Worm (Caenorhabditis elegans): ENCODE data around the gene swt-7.

swt-7 gene

DNA sequence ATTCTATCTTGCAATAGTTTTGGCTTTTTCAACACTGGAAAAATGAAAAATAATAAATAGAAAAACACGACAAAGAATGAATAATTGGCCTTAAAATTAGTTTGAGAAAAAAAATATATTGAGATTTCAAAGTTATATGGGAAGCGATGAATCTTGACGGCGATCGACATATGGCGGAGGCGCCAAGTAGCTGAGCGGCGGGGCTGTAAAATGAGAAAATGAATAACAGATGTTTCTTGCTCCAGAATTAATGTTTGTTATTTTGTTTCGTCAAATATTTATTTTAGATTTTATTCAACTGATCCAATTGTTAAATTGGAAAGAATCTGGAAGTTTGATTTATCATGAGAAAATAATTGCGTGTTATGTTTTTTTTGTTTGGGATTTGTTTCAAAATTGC lies 8.9 kb upstream of the swt-7 start, which contains the start of gene K11D12.11:
Gene K11D12.11, minus strand, starts transcription at position 42 of the 400 bp plus-strand sequence.
- TF ChIP-seq nhr-77 (tag; optimal IDR thresholded peaks at IDR 0.05) = no peak
- TF ChIP-seq ceh-16 (tag; optimal IDR thresholded peaks at IDR 0.05) = no peak
- TF ChIP-seq lin-13 (GFP tag; optimal IDR thresholded peaks at IDR 0.05) = no peak
- no peak for TF ChIP-seq C34F6.9 (tag; optimal IDR thresholded peaks at IDR 0.05)
- no peak for TF ChIP-seq ztf-4 (tag; optimal IDR thresholded peaks at IDR 0.05)
- no peak for TF ChIP-seq mbf-1 (tag; optimal IDR thresholded peaks at IDR 0.05)
- no peak for TF ChIP-seq snpc-4 (tag; optimal IDR thresholded peaks at IDR 0.05)
- TF ChIP-seq nhr-6 (tag; optimal IDR thresholded peaks at IDR 0.05) = no peak

DNA sequence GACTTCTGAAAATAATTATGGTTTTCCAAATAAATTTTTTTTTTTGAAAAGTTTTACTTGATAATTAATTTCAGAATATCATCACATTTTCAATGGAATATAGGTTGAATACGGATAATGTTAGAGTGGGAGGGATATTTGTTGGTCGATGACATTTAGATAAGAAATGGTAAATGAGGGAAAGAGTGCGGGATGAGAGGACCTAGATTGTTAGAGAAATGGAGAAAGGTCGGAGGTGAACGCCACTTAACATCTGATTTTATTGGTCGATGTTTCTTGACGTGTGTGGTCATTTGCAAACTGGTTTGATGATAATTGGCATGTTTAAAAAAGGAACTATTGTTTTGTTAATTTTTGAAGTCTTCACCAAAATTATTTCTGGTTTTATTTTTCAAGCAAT lies 7.8 kb upstream of the swt-7 start:
- TF ChIP-seq peb-1 (tag; optimal IDR thresholded peaks at IDR 0.05) = no peak
- peak; percentile 27 for TF ChIP-seq nhr-25 (tag; optimal IDR thresholded peaks at IDR 0.05)
- no peak for TF ChIP-seq Y55F3AM.14 (GFP tag; optimal IDR thresholded peaks at IDR 0.05)

ce11 chrV:5036364-5036763 lies 5.7 kb upstream of the swt-7 start, which contains the start of gene K11D12.7:
Gene K11D12.7 (minus strand): TSS chrV:5036464.
- TF ChIP-seq ama-1 (optimal IDR thresholded peaks at IDR 0.05) (no peak), blmp-1 (tag; optimal IDR thresholded peaks at IDR 0.05; ENCODE audit: insufficient read depth) (no peak), Y55F3AM.14 (GFP tag; optimal IDR thresholded peaks at IDR 0.05) (no peak), skn-1 (tag; optimal IDR thresholded peaks at IDR 0.05) (no peak), dmd-4 (tag; optimal IDR thresholded peaks at IDR 0.05) (no peak), nhr-25 (tag; optimal IDR thresholded peaks at IDR 0.05) (no peak), ceh-82 (tag; optimal IDR thresholded peaks at IDR 0.05) (no peak), mbf-1 (tag; optimal IDR thresholded peaks at IDR 0.05) (no peak), ceh-16 (tag; optimal IDR thresholded peaks at IDR 0.05) (no peak), unc-55 (GFP tag; optimal IDR thresholded peaks at IDR 0.05) (no peak), sma-3 (GFP tag; optimal IDR thresholded peaks at IDR 0.05) (no peak), ztf-11 (tag; optimal IDR thresholded peaks at IDR 0.05) (no peak), lin-39 (tag; optimal IDR thresholded peaks at IDR 0.05) (no peak), mdl-1 (tag; optimal IDR thresholded peaks at IDR 0.05) (no peak), nhr-6 (tag; optimal IDR thresholded peaks at IDR 0.05) (no peak), lsy-2 (tag; optimal IDR thresholded peaks at IDR 0.05) (no peak), nhr-129 (tag; optimal IDR thresholded peaks at IDR 0.05) (no peak), F13H6.1 (tag; optimal IDR thresholded peaks at IDR 0.05) (no peak), ztf-4 (tag; optimal IDR thresholded peaks at IDR 0.05) (no peak)

DNA sequence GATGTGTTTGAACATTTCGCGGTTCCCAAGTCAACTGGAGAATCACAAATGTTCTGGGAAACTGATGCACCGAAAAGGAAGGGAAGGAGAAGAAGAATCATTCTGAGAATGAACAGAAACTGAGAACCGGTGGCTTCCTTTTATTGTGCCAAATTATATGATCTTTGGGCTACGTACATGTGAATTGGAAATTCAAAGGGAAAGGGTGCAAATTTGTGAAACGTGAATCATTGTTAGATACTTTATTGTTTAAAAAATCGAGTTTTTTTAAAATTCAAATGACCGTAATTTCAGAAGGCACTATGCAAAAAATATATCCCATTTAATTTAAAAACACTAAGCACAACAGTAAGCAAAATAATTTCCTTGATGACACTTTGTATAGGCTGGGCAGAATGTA lies 4.4 kb upstream of the swt-7 start, which contains the start of gene K11D12.6:
Gene K11D12.6, minus strand, starts transcription at position 101 of the 400 bp plus-strand sequence.
- TF ChIP-seq ztf-11 (tag; optimal IDR thresholded peaks at IDR 0.05) = no peak
- no peak for TF ChIP-seq nhr-23 (tag; optimal IDR thresholded peaks at IDR 0.05)
- TF ChIP-seq mdl-1 (tag; optimal IDR thresholded peaks at IDR 0.05) = no peak
- TF ChIP-seq ceh-16 (tag; optimal IDR thresholded peaks at IDR 0.05) = no peak
- no peak for TF ChIP-seq crh-2 (tag; optimal IDR thresholded peaks at IDR 0.05)
- TF ChIP-seq unc-39 (tag; optimal IDR thresholded peaks at IDR 0.05) = no peak
- TF ChIP-seq sma-3 (GFP tag; optimal IDR thresholded peaks at IDR 0.05) = no peak
- no peak for TF ChIP-seq dmd-4 (tag; optimal IDR thresholded peaks at IDR 0.05)
- no peak for TF ChIP-seq lsy-2 (tag; optimal IDR thresholded peaks at IDR 0.05)
- TF ChIP-seq skn-1 (tag; optimal IDR thresholded peaks at IDR 0.05) = no peak
- TF ChIP-seq sma-9 (GFP tag; optimal IDR thresholded peaks at IDR 0.05) = no peak
- TF ChIP-seq sma-9 (tag; optimal IDR thresholded peaks at IDR 0.05) = no peak
- no peak for TF ChIP-seq nhr-129 (tag; optimal IDR thresholded peaks at IDR 0.05)
- TF ChIP-seq nhr-25 (tag; optimal IDR thresholded peaks at IDR 0.05) = no peak
- no peak for TF ChIP-seq lin-39 (tag; optimal IDR thresholded peaks at IDR 0.05)
- no peak for TF ChIP-seq peb-1 (tag; optimal IDR thresholded peaks at IDR 0.05)
- TF ChIP-seq nhr-10 (tag; optimal IDR thresholded peaks at IDR 0.05) = no peak
- no peak for TF ChIP-seq ama-1 (optimal IDR thresholded peaks at IDR 0.05)

DNA sequence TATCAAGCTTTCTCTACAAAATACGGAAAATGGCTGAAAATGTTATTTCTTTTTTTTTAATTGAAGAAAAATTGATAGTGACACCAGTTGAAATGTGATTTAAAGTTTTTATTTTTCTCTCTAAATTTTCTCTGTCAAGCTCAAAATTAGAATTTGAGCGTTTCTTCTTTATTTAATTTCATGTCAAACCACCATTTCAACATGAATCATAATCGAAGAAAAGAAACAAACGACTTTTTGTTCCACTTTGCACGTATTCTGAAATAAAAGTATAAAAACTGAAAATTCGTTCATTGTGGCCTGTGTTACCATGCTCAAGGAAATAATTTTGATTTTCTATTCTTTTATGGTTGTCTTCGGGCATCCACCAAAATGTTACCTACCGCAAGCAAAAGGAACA lies 2.5 kb upstream of the swt-7 start, which contains the start of gene K11D12.13:
Gene K11D12.13, plus strand, starts transcription at position 301 of the 400 bp plus-strand sequence.
- TF ChIP-seq nhr-10 (tag; optimal IDR thresholded peaks at IDR 0.05) = no peak
- TF ChIP-seq mbf-1 (tag; optimal IDR thresholded peaks at IDR 0.05) = no peak
- no peak for TF ChIP-seq nhr-25 (tag; optimal IDR thresholded peaks at IDR 0.05)
- TF ChIP-seq gmeb-1 (tag; optimal IDR thresholded peaks at IDR 0.05) = no peak
- TF ChIP-seq zag-1 (tag; optimal IDR thresholded peaks at IDR 0.05) = no peak
- TF ChIP-seq nhr-129 (tag; optimal IDR thresholded peaks at IDR 0.05) = no peak
- TF ChIP-seq sma-3 (GFP tag; optimal IDR thresholded peaks at IDR 0.05) = no peak
- TF ChIP-seq R02D3.7 (tag; optimal IDR thresholded peaks at IDR 0.05) = no peak
- no peak for TF ChIP-seq C34F6.9 (tag; optimal IDR thresholded peaks at IDR 0.05)
- no peak for TF ChIP-seq F13H6.1 (tag; optimal IDR thresholded peaks at IDR 0.05)
- no peak for TF ChIP-seq ztf-11 (tag; optimal IDR thresholded peaks at IDR 0.05)
- TF ChIP-seq snpc-4 (tag; optimal IDR thresholded peaks at IDR 0.05) = no peak
